Worm (Caenorhabditis elegans): Measurements from ENCODE around the gene ZC443.7.

DNA sequence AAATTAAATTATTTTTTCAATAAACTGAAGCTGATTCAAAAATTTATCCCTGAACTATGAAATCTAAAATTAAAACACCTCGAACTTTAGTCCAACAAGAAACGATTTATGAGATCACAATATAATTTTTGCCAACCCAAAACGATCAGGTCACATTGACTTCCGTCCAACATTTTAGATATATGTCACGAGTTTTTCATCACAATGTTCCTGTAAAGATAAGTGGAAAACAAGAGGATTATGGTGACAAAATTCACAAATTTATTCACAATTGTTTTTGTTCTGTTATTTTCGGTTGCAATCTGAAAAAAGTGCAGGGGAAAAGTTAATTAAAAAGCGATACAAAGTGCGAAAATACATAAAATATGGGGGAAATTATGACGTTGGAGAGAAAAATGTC is 10.4 kb downstream of the ZC443.7 start:
- TF ChIP-seq fkh-10 (GFP tag; optimal IDR thresholded peaks at IDR 0.05) (no peak), ztf-11 (tag; optimal IDR thresholded peaks at IDR 0.05) (no peak)
